Fruit fly (Drosophila melanogaster) whole organism, embryonic: ENCODE measurements around the gene CG34282.

ENCODE experiments used
- BEAF-32 ChIP-seq: fragments of 200-800 bp; sonication (Bioruptor generic); optimal IDR thresholded peaks from 3 replicates; lab custom pipeline; 2017; ENCODE audit warnings: missing biosample characterization, missing genetic modification characterization, mild to moderate bottlenecking, moderate library complexity, missing genetic modification reagents
- CG10267 ChIP-seq: fragments of 200-800 bp; sonication (Bioruptor generic); optimal IDR thresholded peaks from 2 replicates; lab custom pipeline; 2018; ENCODE audit warnings: missing biosample characterization, mild to moderate bottlenecking, missing genetic modification characterization, moderate library complexity
- CG10959 ChIP-seq: fragments of 200-800 bp; sonication (Bioruptor generic); IDR thresholded peaks from 2 replicates; pipeline ENCODE4 v1.3.6; 2022; ENCODE audit warnings: missing biosample characterization, missing genetic modification characterization
- CG12299 ChIP-seq: fragments of 200-800 bp; sonication (Bioruptor generic); optimal IDR thresholded peaks from 2 replicates; lab custom pipeline; 2018; ENCODE audit warnings: missing biosample characterization, mild to moderate bottlenecking, missing genetic modification characterization
- CG12391 ChIP-seq: fragments of 200-800 bp; sonication (Bioruptor generic); optimal IDR thresholded peaks from 3 replicates; lab custom pipeline; 2018; ENCODE audit warnings: missing biosample characterization, mild to moderate bottlenecking, missing genetic modification characterization, moderate library complexity
- CG16813 ChIP-seq: fragments of 200-800 bp; sonication (Bioruptor generic); IDR thresholded peaks from 3 replicates; pipeline ENCODE4 v1.3.6; 2022; ENCODE audit warnings: missing biosample characterization, missing genetic modification characterization; ENCODE audit not compliant: partially characterized antibody
- CG16863 ChIP-seq: fragments of 200-800 bp; sonication (Bioruptor generic); optimal IDR thresholded peaks from 3 replicates; lab custom pipeline; 2016; ENCODE audit warnings: missing biosample characterization, missing genetic modification characterization
- CG17359 ChIP-seq: fragments of 200-800 bp; sonication (Bioruptor generic); optimal IDR thresholded peaks from 3 replicates; lab custom pipeline; 2018; ENCODE audit warnings: missing biosample characterization, mild to moderate bottlenecking, missing genetic modification characterization, moderate library complexity
- CG17829 ChIP-seq: fragments of 200-800 bp; optimal IDR thresholded peaks from 2 replicates; lab custom pipeline; 2019; ENCODE audit warnings: missing biosample characterization, mild to moderate bottlenecking, missing genetic modification characterization, moderate library complexity
- CG2120 ChIP-seq: fragments of 200-800 bp; sonication (Bioruptor generic); optimal IDR thresholded peaks from 3 replicates; lab custom pipeline; 2016; ENCODE audit warnings: missing biosample characterization, missing genetic modification characterization
- CG31224 ChIP-seq: fragments of 200-800 bp; sonication (Bioruptor generic); IDR thresholded peaks from 2 replicates; pipeline ENCODE4 v1.3.6; 2022; ENCODE audit warnings: missing biosample characterization, missing genetic modification characterization
- CG3163 ChIP-seq: fragments of 200-800 bp; sonication (Bioruptor generic); optimal IDR thresholded peaks from 3 replicates; lab custom pipeline; 2016; ENCODE audit warnings: missing biosample characterization, missing genetic modification characterization
- CG3847 ChIP-seq: fragments of 200-800 bp; sonication (Bioruptor generic); IDR thresholded peaks from 2 replicates; pipeline ENCODE4 v1.3.6; 2022; ENCODE audit warnings: missing biosample characterization, missing genetic modification characterization
- CG3995 ChIP-seq: fragments of 200-800 bp; sonication (Bioruptor generic); optimal IDR thresholded peaks from 3 replicates; lab custom pipeline; 2016; ENCODE audit warnings: missing biosample characterization, missing genetic modification characterization
- CG6683 ChIP-seq: fragments of 200-800 bp; sonication (Bioruptor generic); optimal IDR thresholded peaks from 2 replicates; lab custom pipeline; 2017; ENCODE audit warnings: missing biosample characterization, mild to moderate bottlenecking, missing genetic modification characterization, missing genetic modification reagents
- CG6813 ChIP-seq: fragments of 200-800 bp; sonication (Bioruptor generic); optimal IDR thresholded peaks from 2 replicates; lab custom pipeline; 2017; ENCODE audit warnings: missing biosample characterization, missing genetic modification characterization, mild to moderate bottlenecking, moderate library complexity, missing genetic modification reagents
- CG7372 ChIP-seq: fragments of 200-800 bp; sonication (Bioruptor generic); IDR thresholded peaks from 2 replicates; pipeline ENCODE4 v1.3.6; 2022; ENCODE audit warnings: missing biosample characterization, missing genetic modification characterization
- CG7839 ChIP-seq: fragments of 200-800 bp; sonication (Bioruptor generic); optimal IDR thresholded peaks from 3 replicates; lab custom pipeline; 2018; ENCODE audit warnings: missing biosample characterization, mild to moderate bottlenecking, missing genetic modification characterization, moderate library complexity
- CG8281 ChIP-seq: fragments of 200-800 bp; sonication (Bioruptor generic); optimal IDR thresholded peaks from 2 replicates; lab custom pipeline; 2018; ENCODE audit warnings: missing biosample characterization, mild to moderate bottlenecking, missing genetic modification characterization, moderate library complexity
- CG8765 ChIP-seq: fragments of 200-800 bp; sonication (Bioruptor generic); IDR thresholded peaks from 2 replicates; pipeline ENCODE4 v1.3.6; 2022; ENCODE audit warnings: missing biosample characterization, missing genetic modification characterization
- Elba2 ChIP-seq: fragments of 200-800 bp; sonication (Bioruptor generic); optimal IDR thresholded peaks from 3 replicates; lab custom pipeline; 2016; ENCODE audit warnings: missing biosample characterization, missing genetic modification characterization
- Ets97D ChIP-seq: fragments of 200-800 bp; sonication (Bioruptor generic); optimal IDR thresholded peaks from 3 replicates; lab custom pipeline; 2016; ENCODE audit warnings: missing biosample characterization, missing genetic modification characterization
- H15 ChIP-seq: fragments of 200-800 bp; sonication (Bioruptor generic); IDR thresholded peaks from 3 replicates; pipeline ENCODE4 v1.3.6; 2022; ENCODE audit warnings: missing biosample characterization, missing genetic modification characterization
- Hr51 ChIP-seq, 2 experiments: fragments of 200-800 bp; sonication (Bioruptor generic); optimal IDR thresholded peaks; 2 replicates in 1 of 2; 3 replicates in 1 of 2; lab custom pipeline; 2016 to 2018; ENCODE audit warnings: missing biosample characterization in 2 of 2, missing genetic modification characterization in 2 of 2, mild to moderate bottlenecking in 1 of 2, moderate library complexity in 1 of 2
- MESR4 ChIP-seq: fragments of 200-800 bp; sonication (Bioruptor generic); optimal IDR thresholded peaks from 2 replicates; lab custom pipeline; 2018; ENCODE audit warnings: missing biosample characterization, mild to moderate bottlenecking, missing genetic modification characterization, moderate library complexity
- Med ChIP-seq: fragments of 200-800 bp; sonication (Bioruptor generic); peaks from one replicate; lab custom pipeline; 2016; ENCODE audit warnings: missing biosample characterization, missing genetic modification characterization, mild to moderate bottlenecking, inconsistent platforms, moderate library complexity
- Nf-YB ChIP-seq: fragments of 200-800 bp; sonication (Bioruptor generic); optimal IDR thresholded peaks from 3 replicates; lab custom pipeline; 2019; ENCODE audit warnings: missing biosample characterization, mild to moderate bottlenecking, missing genetic modification characterization, moderate library complexity
- NfI ChIP-seq: fragments of 200-800 bp; sonication (Bioruptor generic); optimal IDR thresholded peaks from 3 replicates; lab custom pipeline; 2018; ENCODE audit warnings: missing biosample characterization, mild to moderate bottlenecking, missing genetic modification characterization, moderate library complexity
- Rfx ChIP-seq: fragments of 200-800 bp; sonication (Bioruptor generic); IDR thresholded peaks from 2 replicates; pipeline ENCODE4 v1.3.6; 2022; ENCODE audit warnings: missing biosample characterization, missing genetic modification characterization
- Rx ChIP-seq: fragments of 200-800 bp; sonication (Bioruptor generic); IDR thresholded peaks from 2 replicates; pipeline ENCODE4 v1.3.6; 2022; ENCODE audit warnings: missing biosample characterization, missing genetic modification characterization
- Sry-δ ChIP-seq: fragments of 200-800 bp; sonication (Bioruptor generic); optimal IDR thresholded peaks from 2 replicates; lab custom pipeline; 2016; ENCODE audit warnings: missing biosample characterization, missing genetic modification characterization
- bab2 ChIP-seq: fragments of 200-800 bp; sonication (Bioruptor generic); optimal IDR thresholded peaks from 2 replicates; lab custom pipeline; 2016; ENCODE audit warnings: missing biosample characterization, missing genetic modification characterization
- cato ChIP-seq: fragments of 200-800 bp; sonication (Bioruptor generic); optimal IDR thresholded peaks from 2 replicates; lab custom pipeline; 2016; ENCODE audit warnings: missing biosample characterization, missing genetic modification characterization, borderline replicate concordance
- chif ChIP-seq, 2 experiments: fragments of 200-800 bp; sonication (Bioruptor generic); optimal IDR thresholded peaks; 3 replicates each; lab custom pipeline; 2016; ENCODE audit warnings: missing biosample characterization in 2 of 2, missing genetic modification characterization in 2 of 2
- crp ChIP-seq, 2 experiments: fragments of 200-800 bp; sonication (Bioruptor generic); optimal IDR thresholded peaks; 2 replicates in 1 of 2; 3 replicates in 1 of 2; lab custom pipeline; 2017; ENCODE audit warnings: missing biosample characterization in 2 of 2, missing genetic modification characterization in 2 of 2, mild to moderate bottlenecking in 1 of 2, moderate library complexity in 1 of 2
- en ChIP-seq: fragments of 200-800 bp; sonication (Bioruptor generic); optimal IDR thresholded peaks from 2 replicates; lab custom pipeline; 2016; ENCODE audit warnings: missing biosample characterization, missing genetic modification characterization
- gce ChIP-seq: fragments of 200-800 bp; sonication (Bioruptor generic); IDR thresholded peaks from 3 replicates; pipeline ENCODE4 v1.3.6; 2022; ENCODE audit warnings: missing biosample characterization, missing genetic modification characterization
- gem ChIP-seq: fragments of 200-800 bp; sonication (Bioruptor generic); optimal IDR thresholded peaks from 2 replicates; lab custom pipeline; 2019; ENCODE audit warnings: missing biosample characterization, mild to moderate bottlenecking, missing genetic modification characterization, moderate library complexity
- gfzf ChIP-seq: fragments of 200-800 bp; sonication (Bioruptor generic); optimal IDR thresholded peaks from 2 replicates; lab custom pipeline; 2016; ENCODE audit warnings: missing biosample characterization, mild to moderate bottlenecking, missing genetic modification characterization, moderate library complexity
- gt ChIP-seq: fragments of 200-800 bp; sonication (Bioruptor generic); IDR thresholded peaks from 2 replicates; pipeline ENCODE4 v1.3.6; 2022; ENCODE audit warnings: missing biosample characterization, missing genetic modification characterization
- hb ChIP-seq: fragments of 200-800 bp; sonication (Bioruptor generic); IDR thresholded peaks from 3 replicates; pipeline ENCODE4 v1.3.6; 2022; ENCODE audit warnings: missing biosample characterization, missing genetic modification characterization; ENCODE audit not compliant: partially characterized antibody
- jigr1 ChIP-seq: fragments of 200-800 bp; sonication (Bioruptor generic); IDR thresholded peaks from 3 replicates; pipeline ENCODE4 v1.3.6; 2022; ENCODE audit warnings: missing biosample characterization, missing genetic modification characterization
- nerfin-2 ChIP-seq: fragments of 200-800 bp; sonication (Bioruptor generic); IDR thresholded peaks from 2 replicates; pipeline ENCODE4 v1.3.6; 2022; ENCODE audit warnings: missing biosample characterization, missing genetic modification characterization; ENCODE audit not compliant: partially characterized antibody
- phol ChIP-seq: fragments of 200-800 bp; sonication (Bioruptor generic); optimal IDR thresholded peaks from 3 replicates; lab custom pipeline; 2018; ENCODE audit warnings: missing biosample characterization, mild to moderate bottlenecking, missing genetic modification characterization, moderate library complexity
- run ChIP-seq: fragments of 200-800 bp; sonication (Bioruptor generic); optimal IDR thresholded peaks from 3 replicates; lab custom pipeline; 2018; ENCODE audit warnings: missing biosample characterization, mild to moderate bottlenecking, missing genetic modification characterization
- salm ChIP-seq: fragments of 200-800 bp; sonication (Bioruptor generic); optimal IDR thresholded peaks from 2 replicates; lab custom pipeline; 2018; ENCODE audit warnings: missing biosample characterization, mild to moderate bottlenecking, missing genetic modification characterization
- slou ChIP-seq: fragments of 200-800 bp; sonication (Bioruptor generic); optimal IDR thresholded peaks from 3 replicates; lab custom pipeline; 2016; ENCODE audit warnings: missing biosample characterization, missing genetic modification characterization
- sqz ChIP-seq: fragments of 200-800 bp; sonication (Bioruptor generic); optimal IDR thresholded peaks from 3 replicates; lab custom pipeline; 2018; ENCODE audit warnings: missing biosample characterization, mild to moderate bottlenecking, missing genetic modification characterization
- trh ChIP-seq: fragments of 200-800 bp; sonication (Bioruptor generic); optimal IDR thresholded peaks from 2 replicates; lab custom pipeline; 2016; ENCODE audit warnings: missing biosample characterization, missing genetic modification characterization
- zfh1 ChIP-seq: fragments of 200-800 bp; sonication (Bioruptor generic); IDR thresholded peaks from 3 replicates; pipeline ENCODE4 v1.3.6; 2022; ENCODE audit warnings: missing biosample characterization, missing genetic modification characterization

CG34282 gene

DNA sequence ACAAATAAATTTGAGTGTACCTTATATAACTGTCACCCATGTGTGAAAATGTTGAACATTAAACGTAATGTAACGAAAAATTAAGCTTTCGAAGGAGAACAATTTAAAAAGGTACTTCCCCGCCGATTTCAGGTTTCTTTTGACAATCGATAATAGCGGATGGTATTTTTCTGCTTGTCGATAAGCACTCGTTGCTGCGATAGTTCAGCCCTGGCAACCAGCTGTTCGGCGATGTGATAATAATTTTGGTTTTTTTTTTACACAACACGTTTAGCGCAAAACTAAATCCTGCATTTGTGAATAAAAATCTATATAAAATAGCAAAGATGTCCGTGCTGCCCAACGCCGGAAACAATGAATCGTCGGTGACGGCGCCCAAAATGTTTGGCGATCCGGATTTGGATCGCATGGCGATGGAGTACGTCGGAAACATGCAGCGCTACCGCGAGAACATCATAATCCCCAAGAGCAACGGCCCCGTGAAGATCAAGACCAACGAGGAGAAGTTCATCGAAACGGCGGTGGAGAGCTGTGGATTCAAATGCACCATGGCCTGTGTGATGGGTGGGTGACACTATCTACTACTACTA is 27.3 kb upstream of the CG34282 start, which contains the start of gene CG31229 (continued):
- TF ChIP-seq NfI (GFP tag; lab: Kevin White, UChicago) = no peak
- TF ChIP-seq MESR4 (GFP tag; lab: Kevin White, UChicago) = peak; percentile 53
- peak; percentile 57 for TF ChIP-seq BEAF-32 (GFP tag; lab: Kevin White, UChicago)
- no peak for TF ChIP-seq CG3847
- TF ChIP-seq CG17829 (tag; lab: Kevin White, UChicago) = no peak
- no peak for TF ChIP-seq trh (GFP tag; lab: Kevin White, UChicago)
- no peak for TF ChIP-seq en (GFP tag; lab: Kevin White, UChicago)
- TF ChIP-seq CG3163 = no peak
- TF ChIP-seq gfzf = peak; percentile 47
- no peak for TF ChIP-seq CG7839 (tag; lab: Kevin White, UChicago)
- no peak for TF ChIP-seq CG12391
- TF ChIP-seq hb = 0 out of 3 replicates have a peak, but pooled peaks have one; percentile 37
- TF ChIP-seq CG17359 (tag; lab: Kevin White, UChicago) = no peak
- no peak for TF ChIP-seq CG8281 (tag; lab: Kevin White, UChicago)
- no peak for TF ChIP-seq Ets97D (GFP tag; lab: Kevin White, UChicago)
- TF ChIP-seq chif (GFP tag; optimal IDR thresholded peaks at IDR 0.05; lab: Kevin White, UChicago) = no peak
- TF ChIP-seq Med (GFP tag; lab: Kevin White, UChicago) = peak; percentile 70
- TF ChIP-seq CG6683 (GFP tag; lab: Kevin White, UChicago) = no peak
- no peak for TF ChIP-seq Rx (GFP tag; lab: Robert Waterston, UW)
- TF ChIP-seq jigr1 (GFP tag; lab: Robert Waterston, UW) = no peak
- no peak for TF ChIP-seq CG3995 (GFP tag; lab: Kevin White, UChicago)
- TF ChIP-seq nerfin-2 = 0 out of 2 replicates have a peak, but pooled peaks have one; percentile 24
- TF ChIP-seq Sry-δ (GFP tag; lab: Kevin White, UChicago) = peak; percentile 62
- TF ChIP-seq bab2 = no peak
- no peak for TF ChIP-seq gce
- TF ChIP-seq gt = no peak
- peak; percentile 43; the same call in 2 of the 3 replicates for TF ChIP-seq CG16813 (GFP tag; lab: Robert Waterston, UW)
- TF ChIP-seq sqz (GFP tag; lab: Kevin White, UChicago) = peak; percentile 89
- TF ChIP-seq CG16863 = no peak
- no peak for TF ChIP-seq gem (tag; lab: Kevin White, UChicago)
- TF ChIP-seq CG8765 (GFP tag; lab: Robert Waterston, UW) = no peak
- TF ChIP-seq Hr51 (GFP tag; optimal IDR thresholded peaks at IDR 0.05; lab: Kevin White, UChicago) = no peak
- TF ChIP-seq Nf-YB = no peak
- no peak for TF ChIP-seq salm (tag; lab: Kevin White, UChicago)
- no peak for TF ChIP-seq H15 (GFP tag; lab: Robert Waterston, UW)
- no peak for TF ChIP-seq zfh1 (GFP tag; lab: Robert Waterston, UW)
- no peak for TF ChIP-seq cato (GFP tag; lab: Kevin White, UChicago)
- TF ChIP-seq CG31224 (GFP tag; lab: Robert Waterston, UW) = no peak
- TF ChIP-seq CG12299 = no peak
- TF ChIP-seq CG7372 = no peak
- TF ChIP-seq slou = no peak
- TF ChIP-seq CG10267 (tag; lab: Kevin White, UChicago) = peak; percentile 8
- no peak for TF ChIP-seq Rfx (GFP tag; lab: Robert Waterston, UW)
- no peak for TF ChIP-seq run (tag; lab: Kevin White, UChicago)
- peak; percentile 76 to 94 for TF ChIP-seq crp (GFP tag; optimal IDR thresholded peaks at IDR 0.05; lab: Kevin White, UChicago)
- no peak for TF ChIP-seq Elba2 (GFP tag; lab: Kevin White, UChicago)
- no peak for TF ChIP-seq phol
- no peak for TF ChIP-seq CG10959 (GFP tag; lab: Robert Waterston, UW)
- TF ChIP-seq CG2120 (GFP tag; lab: Kevin White, UChicago) = no peak
- TF ChIP-seq CG6813 (GFP tag; lab: Kevin White, UChicago) = no peak
